Worm (Caenorhabditis elegans): ENCODE measurements around the gene C26E1.1.

ce11 chrV:13309806-13310205 lies 12.5 kb downstream of the C26E1.1 start:
- TF ChIP-seq lin-13 (tag; optimal IDR thresholded peaks at IDR 0.05) = no peak
- no peak for TF ChIP-seq lsy-2 (tag; optimal IDR thresholded peaks at IDR 0.05)
- no peak for TF ChIP-seq bed-3 (GFP tag; optimal IDR thresholded peaks at IDR 0.05)
- TF ChIP-seq nhr-76 (tag; optimal IDR thresholded peaks at IDR 0.05) = no peak
- TF ChIP-seq zip-8 (tag; optimal IDR thresholded peaks at IDR 0.05) = no peak
- no peak for TF ChIP-seq ztf-11 (tag; optimal IDR thresholded peaks at IDR 0.05)

Measured in whole organism, mixed stage, embryonic.